Worm (Caenorhabditis elegans) whole organism, L2 larva: ENCODE measurements around the gene snf-5.

Experiments
- F13H6.1 ChIP-seq: sonication (generic microtip); optimal IDR thresholded peaks from 2 replicates; lab custom pipeline; 2016; ENCODE audit warnings: missing genetic modification characterization, missing compliant biosample characterization
- Y55F3AM.14 ChIP-seq: fragments of 200-800 bp; sonication (Bioruptor generic); optimal IDR thresholded peaks from 2 replicates; lab custom pipeline; 2018; ENCODE audit warnings: mild to moderate bottlenecking, missing genetic modification characterization, missing compliant biosample characterization
- ZK546.5 ChIP-seq: sonication (generic microtip); optimal IDR thresholded peaks from 2 replicates; lab custom pipeline; 2017; ENCODE audit warnings: missing biosample characterization, missing genetic modification characterization
- alr-1 ChIP-seq: fragments of 150-350 bp; optimal IDR thresholded peaks from 2 replicates; lab custom pipeline; 2014; ENCODE audit warnings: missing biosample characterization, missing genetic modification characterization
- aly-2 ChIP-seq: fragments of 150-350 bp; optimal IDR thresholded peaks from 2 replicates; lab custom pipeline; 2014; ENCODE audit warnings: missing biosample characterization, missing genetic modification characterization
- ama-1 ChIP-seq: fragments of 150-350 bp; optimal IDR thresholded peaks from 2 replicates; lab custom pipeline; 2018; ENCODE audit warnings: inconsistent platforms
- ceh-16 ChIP-seq: fragments of 150-350 bp; optimal IDR thresholded peaks from 2 replicates; lab custom pipeline; 2014; ENCODE audit warnings: missing biosample characterization, missing genetic modification characterization
- ceh-82 ChIP-seq: fragments of 150-350 bp; optimal IDR thresholded peaks from 2 replicates; lab custom pipeline; 2014; ENCODE audit warnings: missing biosample characterization, missing genetic modification characterization
- crh-2 ChIP-seq: sonication (generic microtip); optimal IDR thresholded peaks from 2 replicates; lab custom pipeline; 2017; ENCODE audit warnings: missing biosample characterization, missing genetic modification characterization
- dmd-4 ChIP-seq: sonication (generic microtip); optimal IDR thresholded peaks from 2 replicates; lab custom pipeline; 2017; ENCODE audit warnings: missing biosample characterization, missing genetic modification characterization
- egl-27 ChIP-seq: sonication (generic microtip); optimal IDR thresholded peaks from 3 replicates; lab custom pipeline; 2017; ENCODE audit warnings: missing biosample characterization, missing genetic modification reagents, missing genetic modification characterization
- elt-1 ChIP-seq: fragments of 150-350 bp; optimal IDR thresholded peaks from 2 replicates; lab custom pipeline; 2014; ENCODE audit warnings: missing biosample characterization, missing genetic modification characterization
- elt-3 ChIP-seq: sonication (generic microtip); optimal IDR thresholded peaks from 2 replicates; lab custom pipeline; 2017; ENCODE audit warnings: missing biosample characterization, missing genetic modification characterization
- lin-11 ChIP-seq: fragments of 150-350 bp; sonication (generic microtip); optimal IDR thresholded peaks from 2 replicates; lab custom pipeline; 2014; ENCODE audit warnings: missing biosample characterization, missing genetic modification characterization, inconsistent platforms, mixed read lengths
- lin-39 ChIP-seq: fragments of 150-350 bp; optimal IDR thresholded peaks from 2 replicates; lab custom pipeline; 2014; ENCODE audit warnings: missing biosample characterization, missing genetic modification reagents, missing genetic modification characterization
- mdl-1 ChIP-seq, 2 experiments: fragments of 150-350 bp in 1 of 2; sonication (generic microtip) in 1 of 2; optimal IDR thresholded peaks; 2 replicates each; lab custom pipeline; 2017; ENCODE audit warnings: missing biosample characterization in 2 of 2, missing genetic modification characterization in 2 of 2
- nhr-10 ChIP-seq: sonication (generic microtip); optimal IDR thresholded peaks from 2 replicates; lab custom pipeline; 2017; ENCODE audit warnings: missing biosample characterization, missing genetic modification characterization
- nhr-11 ChIP-seq: fragments of 150-350 bp; optimal IDR thresholded peaks from 2 replicates; lab custom pipeline; 2014; ENCODE audit warnings: missing biosample characterization, missing genetic modification characterization
- nhr-12 ChIP-seq: fragments of 150-350 bp; optimal IDR thresholded peaks from 2 replicates; lab custom pipeline; 2014; ENCODE audit warnings: missing biosample characterization, missing genetic modification characterization
- nhr-21 ChIP-seq: fragments of 150-350 bp; optimal IDR thresholded peaks from 2 replicates; lab custom pipeline; 2014; ENCODE audit warnings: missing biosample characterization, missing genetic modification characterization
- nhr-23 ChIP-seq: fragments of 150-350 bp; optimal IDR thresholded peaks from 2 replicates; lab custom pipeline; 2014; ENCODE audit warnings: missing biosample characterization, missing genetic modification reagents, missing genetic modification characterization
- nhr-237 ChIP-seq: fragments of 150-350 bp; optimal IDR thresholded peaks from 2 replicates; lab custom pipeline; 2014; ENCODE audit warnings: missing biosample characterization, missing genetic modification characterization
- nhr-25 ChIP-seq: fragments of 150-350 bp; sonication (generic microtip); optimal IDR thresholded peaks from 3 replicates; lab custom pipeline; 2014; ENCODE audit warnings: missing biosample characterization, missing genetic modification characterization
- nhr-6 ChIP-seq: fragments of 150-350 bp; optimal IDR thresholded peaks from 2 replicates; lab custom pipeline; 2014; ENCODE audit warnings: missing biosample characterization, missing genetic modification characterization
- nhr-77 ChIP-seq: fragments of 150-350 bp; optimal IDR thresholded peaks from 2 replicates; lab custom pipeline; 2014; ENCODE audit warnings: missing biosample characterization, missing genetic modification characterization
- peb-1 ChIP-seq: fragments of 150-350 bp; optimal IDR thresholded peaks from 2 replicates; lab custom pipeline; 2014; ENCODE audit warnings: missing biosample characterization, missing genetic modification characterization
- sem-4 ChIP-seq: fragments of 150-350 bp; optimal IDR thresholded peaks from 2 replicates; lab custom pipeline; 2014; ENCODE audit warnings: missing biosample characterization, missing genetic modification reagents, missing genetic modification characterization
- skn-1 ChIP-seq: sonication (generic microtip); optimal IDR thresholded peaks from 2 replicates; lab custom pipeline; 2017; ENCODE audit warnings: missing biosample characterization, missing genetic modification characterization
- sma-9 ChIP-seq, 2 experiments: fragments of 150-350 bp in 1 of 2; sonication (generic microtip) in 1 of 2; optimal IDR thresholded peaks; 2 replicates each; lab custom pipeline; 2014 to 2016; ENCODE audit warnings: missing genetic modification characterization in 2 of 2, mild to moderate bottlenecking in 1 of 2, missing biosample characterization in 1 of 2, missing compliant biosample characterization in 1 of 2, missing genetic modification reagents in 1 of 2, moderate library complexity in 1 of 2
- snpc-4 ChIP-seq: fragments of 150-350 bp; optimal IDR thresholded peaks from 2 replicates; lab custom pipeline; 2014; ENCODE audit warnings: missing biosample characterization, missing genetic modification characterization
- unc-55 ChIP-seq: fragments of 150-350 bp; sonication (generic microtip); optimal IDR thresholded peaks from 3 replicates; lab custom pipeline; 2014; ENCODE audit warnings: missing biosample characterization, missing genetic modification reagents, missing genetic modification characterization
- unc-62 ChIP-seq: fragments of 150-350 bp; optimal IDR thresholded peaks from 2 replicates; lab custom pipeline; 2014; ENCODE audit warnings: missing biosample characterization, missing genetic modification reagents, missing genetic modification characterization
- ztf-11 ChIP-seq: sonication (generic microtip); optimal IDR thresholded peaks from 2 replicates; lab custom pipeline; 2017; ENCODE audit warnings: missing biosample characterization, missing genetic modification characterization
- ztf-4 ChIP-seq: fragments of 150-350 bp; optimal IDR thresholded peaks from 2 replicates; lab custom pipeline; 2014; ENCODE audit warnings: missing biosample characterization, missing genetic modification characterization

The snf-5 gene

ce11 chrII:12878697-12879096 lies 13.1 kb upstream of the snf-5 start (continued):
- TF ChIP-seq nhr-11 (tag; lab: Kevin White, UChicago) (no peak), crh-2 (tag; lab: Kevin White, UChicago) (peak; percentile 66), nhr-10 (tag; lab: Kevin White, UChicago) (no peak), lin-11 (tag; lab: Kevin White, UChicago) (no peak), ztf-4 (tag; lab: Kevin White, UChicago) (no peak), sma-9 (GFP tag; optimal IDR thresholded peaks at IDR 0.05; lab: Kevin White, UChicago) (peak; percentile 66), sma-9 (tag; optimal IDR thresholded peaks at IDR 0.05; lab: Kevin White, UChicago) (no peak), F13H6.1 (tag; lab: Kevin White, UChicago) (peak; percentile 84), alr-1 (tag; lab: Kevin White, UChicago) (no peak), aly-2 (tag; lab: Kevin White, UChicago) (no peak), nhr-77 (tag; lab: Kevin White, UChicago) (no peak), nhr-23 (no peak)
- TF ChIP-seq, all 48 proteins: peak for 12

- TF ChIP-seq nhr-10 (tag; lab: Kevin White, UChicago) (no peak), snpc-4 (tag; lab: Kevin White, UChicago) (no peak), nhr-237 (no peak), elt-1 (no peak), Y55F3AM.14 (GFP tag; lab: Kevin White, UChicago) (no peak), nhr-21 (tag; lab: Kevin White, UChicago) (no peak), ceh-82 (tag; lab: Kevin White, UChicago) (no peak), elt-3 (tag; lab: Kevin White, UChicago) (no peak), peb-1 (tag; lab: Kevin White, UChicago) (no peak), dmd-4 (no peak), ztf-11 (no peak), mdl-1 (tag; optimal IDR thresholded peaks at IDR 0.05; lab: Kevin White, UChicago) (no peak), lin-39 (tag; lab: Kevin White, UChicago) (no peak), egl-27 (no peak), unc-55 (GFP tag; lab: Kevin White, UChicago) (no peak), nhr-12 (tag; lab: Kevin White, UChicago) (no peak), nhr-77 (tag; lab: Kevin White, UChicago) (no peak), crh-2 (tag; lab: Kevin White, UChicago) (no peak), nhr-25 (no peak)
Measured at ce11 chrII:12878071-12878668, 12.6 kb upstream of the snf-5 start, which contains the start of gene gsy-1. Gene gsy-1, minus strand, starts transcription at chrII:12878121.

- TF ChIP-seq elt-1 (no peak), skn-1 (tag; lab: Kevin White, UChicago) (no peak), nhr-25 (no peak), elt-3 (tag; lab: Kevin White, UChicago) (no peak), nhr-21 (tag; lab: Kevin White, UChicago) (no peak)
- TF ChIP-seq, all 48 proteins: peak for 0
Measured at ce11 chrII:12866079-12866478, 494 bp upstream of the snf-5 start.

- TF ChIP-seq elt-1 (no peak), nhr-11 (tag; lab: Kevin White, UChicago) (no peak), dmd-4 (no peak), Y55F3AM.14 (GFP tag; lab: Kevin White, UChicago) (no peak), nhr-6 (no peak), ama-1 (lab: Kevin White, UChicago) (no peak), ZK546.5 (tag; lab: Kevin White, UChicago) (no peak), nhr-10 (tag; lab: Kevin White, UChicago) (no peak), ceh-16 (tag; lab: Kevin White, UChicago) (no peak), alr-1 (tag; lab: Kevin White, UChicago) (no peak), aly-2 (tag; lab: Kevin White, UChicago) (no peak), unc-62 (no peak), egl-27 (no peak), mdl-1 (tag; optimal IDR thresholded peaks at IDR 0.05; lab: Kevin White, UChicago) (no peak), ztf-11 (no peak), nhr-23 (no peak), sem-4 (no peak), skn-1 (tag; lab: Kevin White, UChicago) (no peak), nhr-77 (tag; lab: Kevin White, UChicago) (no peak)
Measured at ce11 chrII:12855900-12856299, 9.7 kb downstream of the snf-5 start, which contains the start of gene Y46G5A.29. Gene Y46G5A.29, plus strand, starts transcription at chrII:12856200.
